Worm (Caenorhabditis elegans): Measurements from ENCODE around the gene C35D10.7.

C35D10.7 gene

ce11 chrIII:4826606-4827005, 29.4 kb upstream of the C35D10.7 start, which contains the start of gene F26A1.3:
Gene F26A1.3, plus strand, starts transcription at chrIII:4826906.
- TF ChIP-seq hif-1 (tag; optimal IDR thresholded peaks at IDR 0.05) = no peak
- TF ChIP-seq lin-13 (GFP tag; optimal IDR thresholded peaks at IDR 0.05) = no peak
- TF ChIP-seq pha-4 (GFP tag; IDR thresholded peaks at IDR 0.05) = no peak
- no peak for TF ChIP-seq pha-4 (tag; optimal IDR thresholded peaks at IDR 0.05)
- TF ChIP-seq ceh-44 (GFP tag; IDR thresholded peaks at IDR 0.05) = no peak
- no peak for TF ChIP-seq daf-8 (GFP tag; IDR thresholded peaks at IDR 0.05)
- TF ChIP-seq daf-12 (tag; optimal IDR thresholded peaks at IDR 0.05) = no peak
- no peak for TF ChIP-seq zip-2 (tag; optimal IDR thresholded peaks at IDR 0.05)
- TF ChIP-seq nhr-42 (GFP tag; IDR thresholded peaks at IDR 0.05) = no peak
- no peak for TF ChIP-seq dmd-8 (GFP tag; IDR thresholded peaks at IDR 0.05)
- no peak for TF ChIP-seq F10B5.3 (tag; optimal IDR thresholded peaks at IDR 0.05)
- no peak for TF ChIP-seq egl-43 (GFP tag; IDR thresholded peaks at IDR 0.05)
- TF ChIP-seq fos-1 (tag; optimal IDR thresholded peaks at IDR 0.05) = no peak
- no peak for TF ChIP-seq unc-62 (GFP tag; optimal IDR thresholded peaks at IDR 0.05 in 1 of 2)
- no peak for TF ChIP-seq unc-62 (tag; optimal IDR thresholded peaks at IDR 0.05)

- no peak for TF ChIP-seq snpc-1.2 (GFP tag; IDR thresholded peaks at IDR 0.05)
- no peak for TF ChIP-seq daf-12 (tag; optimal IDR thresholded peaks at IDR 0.05)
- TF ChIP-seq lin-39 (tag; optimal IDR thresholded peaks at IDR 0.05) = no peak
- no peak for TF ChIP-seq zfp-2 (tag; optimal IDR thresholded peaks at IDR 0.05)
- no peak for TF ChIP-seq madf-5 (GFP tag; IDR thresholded peaks at IDR 0.05)
- TF ChIP-seq F10B5.3 (tag; optimal IDR thresholded peaks at IDR 0.05) = no peak
- TF ChIP-seq jun-1 (tag; optimal IDR thresholded peaks at IDR 0.05) = no peak
- TF ChIP-seq ztf-7 (tag; optimal IDR thresholded peaks at IDR 0.05) = no peak
- TF ChIP-seq duxl-1 (tag; optimal IDR thresholded peaks at IDR 0.05; ENCODE audit: poor library complexity) = no peak
- no peak for TF ChIP-seq zip-11 (GFP tag; IDR thresholded peaks at IDR 0.05)
- no peak for TF ChIP-seq ceh-28 (tag; optimal IDR thresholded peaks at IDR 0.05)
- TF ChIP-seq ZK337.2 (GFP tag; IDR thresholded peaks at IDR 0.05) = no peak
- no peak for TF ChIP-seq ceh-32 (tag; optimal IDR thresholded peaks at IDR 0.05; ENCODE audit: poor library complexity)
- TF ChIP-seq nhr-111 (GFP tag; optimal IDR thresholded peaks at IDR 0.05) = no peak
- TF ChIP-seq lin-1 (GFP tag; IDR thresholded peaks at IDR 0.05) = no peak
- TF ChIP-seq lin-38 (GFP tag; IDR thresholded peaks at IDR 0.05) = no peak
- TF ChIP-seq zfp-3 (GFP tag; conservative IDR thresholded peaks at IDR 0.05) = no peak
- TF ChIP-seq ztf-11 (tag; optimal IDR thresholded peaks at IDR 0.05) = no peak
- no peak for TF ChIP-seq mdl-1 (tag; optimal IDR thresholded peaks at IDR 0.05)
Measured at ce11 chrIII:4829440-4829839, 26.6 kb upstream of the C35D10.7 start, which contains the start of gene F26A1.9. Gene F26A1.9, minus strand, starts transcription at chrIII:4829540.

ce11 chrIII:4830207-4830606, 25.8 kb upstream of the C35D10.7 start, which contains the start of gene nspd-9:
Gene nspd-9, minus strand, starts transcription at chrIII:4830307.
- no peak for TF ChIP-seq ceh-20 (GFP tag; IDR thresholded peaks at IDR 0.05)
- TF ChIP-seq zfp-2 (tag; optimal IDR thresholded peaks at IDR 0.05) = no peak
- no peak for TF ChIP-seq F10B5.3 (tag; optimal IDR thresholded peaks at IDR 0.05)
- no peak for TF ChIP-seq ctbp-1 (GFP tag; IDR thresholded peaks at IDR 0.05)
- TF ChIP-seq egl-27 (tag; optimal IDR thresholded peaks at IDR 0.05) = no peak
- no peak for TF ChIP-seq mes-2 (tag; optimal IDR thresholded peaks at IDR 0.05; ENCODE audit: poor library complexity, severe bottlenecking)
- no peak for TF ChIP-seq zfp-3 (GFP tag; conservative IDR thresholded peaks at IDR 0.05)

ce11 chrIII:4837429-4837828, 18.6 kb upstream of the C35D10.7 start, which contains the start of the genes acbp-7 and F26A1.19:
Gene acbp-7, plus strand, starts transcription at chrIII:4837729.
Gene F26A1.19, plus strand, starts transcription at chrIII:4837731.
- no peak for TF ChIP-seq vab-7 (GFP tag; IDR thresholded peaks at IDR 0.05)
- no peak for TF ChIP-seq mes-2 (tag; optimal IDR thresholded peaks at IDR 0.05; ENCODE audit: poor library complexity, severe bottlenecking)
- TF ChIP-seq cey-2 (tag; optimal IDR thresholded peaks at IDR 0.05; ENCODE audit: borderline replicate concordance, insufficient read depth) = no peak
- TF ChIP-seq F26F4.8 (GFP tag; conservative IDR thresholded peaks at IDR 0.05) = no peak
- TF ChIP-seq ceh-44 (GFP tag; IDR thresholded peaks at IDR 0.05) = no peak
- TF ChIP-seq ceh-20 (GFP tag; IDR thresholded peaks at IDR 0.05) = no peak
- no peak for TF ChIP-seq nhr-111 (GFP tag; optimal IDR thresholded peaks at IDR 0.05)
- no peak for TF ChIP-seq dmd-6 (GFP tag; IDR thresholded peaks at IDR 0.05)
- no peak for TF ChIP-seq sdz-12 (GFP tag; optimal IDR thresholded peaks at IDR 0.05)
- TF ChIP-seq arid-1 (GFP tag; conservative IDR thresholded peaks at IDR 0.05) = no peak
- no peak for TF ChIP-seq nhr-102 (tag; optimal IDR thresholded peaks at IDR 0.05)
- no peak for TF ChIP-seq zag-1 (tag; optimal IDR thresholded peaks at IDR 0.05)
- no peak for TF ChIP-seq pha-4 (GFP tag; IDR thresholded peaks at IDR 0.05)
- no peak for TF ChIP-seq pha-4 (tag; optimal IDR thresholded peaks at IDR 0.05)
- TF ChIP-seq nhr-48 (tag; optimal IDR thresholded peaks at IDR 0.05) = no peak
- TF ChIP-seq dmd-9 (GFP tag; IDR thresholded peaks at IDR 0.05) = no peak
- no peak for TF ChIP-seq php-3 (GFP tag; IDR thresholded peaks at IDR 0.05)
- TF ChIP-seq daf-12 (tag; optimal IDR thresholded peaks at IDR 0.05) = no peak

Data from whole organism, L4 larva.